Worm (Caenorhabditis elegans) whole organism, L2 larva: ENCODE results near the gene F49H12.3.
A peak's percentile ranks its signal among the peaks of the same experiment; 100 is the strongest.

Source experiments
- C34F6.9 ChIP-seq: fragments of 150-350 bp; optimal IDR thresholded peaks from 2 replicates; lab custom pipeline; 2014; ENCODE audit warnings: missing biosample characterization, missing genetic modification characterization
- F13H6.1 ChIP-seq: sonication (generic microtip); optimal IDR thresholded peaks from 2 replicates; lab custom pipeline; 2016; ENCODE audit warnings: missing genetic modification characterization, missing compliant biosample characterization
- Y55F3AM.14 ChIP-seq: fragments of 200-800 bp; sonication (Bioruptor generic); optimal IDR thresholded peaks from 2 replicates; lab custom pipeline; 2018; ENCODE audit warnings: mild to moderate bottlenecking, missing genetic modification characterization, missing compliant biosample characterization
- ZK546.5 ChIP-seq: sonication (generic microtip); optimal IDR thresholded peaks from 2 replicates; lab custom pipeline; 2017; ENCODE audit warnings: missing biosample characterization, missing genetic modification characterization
- aly-2 ChIP-seq: fragments of 150-350 bp; optimal IDR thresholded peaks from 2 replicates; lab custom pipeline; 2014; ENCODE audit warnings: missing biosample characterization, missing genetic modification characterization
- blmp-1 ChIP-seq: sonication (generic microtip); optimal IDR thresholded peaks from 2 replicates; lab custom pipeline; 2017; ENCODE audit warnings: missing genetic modification characterization, mild to moderate bottlenecking, missing compliant biosample characterization, antibody characterized with exemption, moderate library complexity; ENCODE audit not compliant: insufficient read depth
- crh-2 ChIP-seq: sonication (generic microtip); optimal IDR thresholded peaks from 2 replicates; lab custom pipeline; 2017; ENCODE audit warnings: missing biosample characterization, missing genetic modification characterization
- dmd-4 ChIP-seq: sonication (generic microtip); optimal IDR thresholded peaks from 2 replicates; lab custom pipeline; 2017; ENCODE audit warnings: missing biosample characterization, missing genetic modification characterization
- elt-1 ChIP-seq: fragments of 150-350 bp; optimal IDR thresholded peaks from 2 replicates; lab custom pipeline; 2014; ENCODE audit warnings: missing biosample characterization, missing genetic modification characterization
- elt-3 ChIP-seq: sonication (generic microtip); optimal IDR thresholded peaks from 2 replicates; lab custom pipeline; 2017; ENCODE audit warnings: missing biosample characterization, missing genetic modification characterization
- fos-1 ChIP-seq: fragments of 150-350 bp; optimal IDR thresholded peaks from 2 replicates; lab custom pipeline; 2014; ENCODE audit warnings: missing biosample characterization, missing genetic modification characterization
- gmeb-1 ChIP-seq: fragments of 150-350 bp; optimal IDR thresholded peaks from 2 replicates; lab custom pipeline; 2014; ENCODE audit warnings: missing biosample characterization, missing genetic modification characterization
- lin-11 ChIP-seq: fragments of 150-350 bp; sonication (generic microtip); optimal IDR thresholded peaks from 2 replicates; lab custom pipeline; 2014; ENCODE audit warnings: missing biosample characterization, missing genetic modification characterization, inconsistent platforms, mixed read lengths
- lin-13 ChIP-seq: fragments of 150-350 bp; optimal IDR thresholded peaks from 2 replicates; lab custom pipeline; 2014; ENCODE audit warnings: missing biosample characterization, missing genetic modification reagents, missing genetic modification characterization
- lin-39 ChIP-seq: fragments of 150-350 bp; optimal IDR thresholded peaks from 2 replicates; lab custom pipeline; 2014; ENCODE audit warnings: missing biosample characterization, missing genetic modification reagents, missing genetic modification characterization
- lsy-2 ChIP-seq, 2 experiments: fragments of 150-350 bp in 1 of 2; sonication (generic microtip) in 1 of 2; optimal IDR thresholded peaks; 2 replicates each; lab custom pipeline; 2014 to 2017; ENCODE audit warnings: missing biosample characterization in 2 of 2, missing genetic modification characterization in 2 of 2
- mab-5 ChIP-seq: fragments of 150-350 bp; optimal IDR thresholded peaks from 2 replicates; lab custom pipeline; 2014; ENCODE audit warnings: missing biosample characterization, missing genetic modification characterization
- mbf-1 ChIP-seq: sonication (generic microtip); optimal IDR thresholded peaks from 2 replicates; lab custom pipeline; 2017; ENCODE audit warnings: missing biosample characterization, missing genetic modification characterization
- mdl-1 ChIP-seq, 2 experiments: fragments of 150-350 bp in 1 of 2; sonication (generic microtip) in 1 of 2; optimal IDR thresholded peaks; 2 replicates each; lab custom pipeline; 2017; ENCODE audit warnings: missing biosample characterization in 2 of 2, missing genetic modification characterization in 2 of 2
- nhr-10 ChIP-seq: sonication (generic microtip); optimal IDR thresholded peaks from 2 replicates; lab custom pipeline; 2017; ENCODE audit warnings: missing biosample characterization, missing genetic modification characterization
- nhr-11 ChIP-seq: fragments of 150-350 bp; optimal IDR thresholded peaks from 2 replicates; lab custom pipeline; 2014; ENCODE audit warnings: missing biosample characterization, missing genetic modification characterization
- nhr-12 ChIP-seq: fragments of 150-350 bp; optimal IDR thresholded peaks from 2 replicates; lab custom pipeline; 2014; ENCODE audit warnings: missing biosample characterization, missing genetic modification characterization
- nhr-129 ChIP-seq: fragments of 150-350 bp; optimal IDR thresholded peaks from 2 replicates; lab custom pipeline; 2014; ENCODE audit warnings: missing biosample characterization, missing genetic modification characterization
- nhr-21 ChIP-seq: fragments of 150-350 bp; optimal IDR thresholded peaks from 2 replicates; lab custom pipeline; 2014; ENCODE audit warnings: missing biosample characterization, missing genetic modification characterization
- nhr-23 ChIP-seq: fragments of 150-350 bp; optimal IDR thresholded peaks from 2 replicates; lab custom pipeline; 2014; ENCODE audit warnings: missing biosample characterization, missing genetic modification reagents, missing genetic modification characterization
- nhr-25 ChIP-seq: fragments of 150-350 bp; sonication (generic microtip); optimal IDR thresholded peaks from 3 replicates; lab custom pipeline; 2014; ENCODE audit warnings: missing biosample characterization, missing genetic modification characterization
- nhr-6 ChIP-seq: fragments of 150-350 bp; optimal IDR thresholded peaks from 2 replicates; lab custom pipeline; 2014; ENCODE audit warnings: missing biosample characterization, missing genetic modification characterization
- peb-1 ChIP-seq: fragments of 150-350 bp; optimal IDR thresholded peaks from 2 replicates; lab custom pipeline; 2014; ENCODE audit warnings: missing biosample characterization, missing genetic modification characterization
- sma-3 ChIP-seq: sonication (generic microtip); optimal IDR thresholded peaks from 2 replicates; lab custom pipeline; 2016; ENCODE audit warnings: missing genetic modification reagents, missing genetic modification characterization, missing compliant biosample characterization
- sma-9 ChIP-seq, 2 experiments: fragments of 150-350 bp in 1 of 2; sonication (generic microtip) in 1 of 2; optimal IDR thresholded peaks; 2 replicates each; lab custom pipeline; 2014 to 2016; ENCODE audit warnings: missing genetic modification characterization in 2 of 2, mild to moderate bottlenecking in 1 of 2, missing biosample characterization in 1 of 2, missing compliant biosample characterization in 1 of 2, missing genetic modification reagents in 1 of 2, moderate library complexity in 1 of 2
- unc-62 ChIP-seq: fragments of 150-350 bp; optimal IDR thresholded peaks from 2 replicates; lab custom pipeline; 2014; ENCODE audit warnings: missing biosample characterization, missing genetic modification reagents, missing genetic modification characterization
- zag-1 ChIP-seq: fragments of 150-350 bp; optimal IDR thresholded peaks from 2 replicates; lab custom pipeline; 2014; ENCODE audit warnings: missing biosample characterization, missing genetic modification characterization
- ztf-1 ChIP-seq: fragments of 200-800 bp; sonication (Bioruptor generic); conservative IDR thresholded peaks from 2 replicates; pipeline ENCODE4 v1.3.6; 2022; ENCODE audit warnings: missing genetic modification characterization, missing compliant biosample characterization
- ztf-11 ChIP-seq: sonication (generic microtip); optimal IDR thresholded peaks from 2 replicates; lab custom pipeline; 2017; ENCODE audit warnings: missing biosample characterization, missing genetic modification characterization
- ztf-4 ChIP-seq: fragments of 150-350 bp; optimal IDR thresholded peaks from 2 replicates; lab custom pipeline; 2014; ENCODE audit warnings: missing biosample characterization, missing genetic modification characterization

F49H12.3 gene

DNA sequence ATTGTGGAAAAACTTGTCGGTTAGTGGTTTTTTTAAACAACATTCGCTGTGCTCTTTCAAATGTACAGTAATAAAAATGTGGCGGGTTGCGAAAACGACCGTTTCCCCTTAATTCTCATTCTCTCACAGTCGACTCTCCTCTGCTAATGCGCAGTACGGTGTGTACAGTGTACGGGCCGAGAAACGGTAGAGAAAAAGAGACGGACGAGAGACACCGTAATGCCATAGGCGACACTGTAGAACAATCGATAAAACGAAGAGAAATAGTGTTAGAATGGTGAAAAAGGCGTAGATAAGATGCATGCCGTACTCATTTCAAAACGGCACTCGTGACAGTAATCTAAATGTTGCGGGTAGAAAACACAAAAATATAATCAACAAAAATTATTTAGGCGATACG, 6.3 kb downstream of the F49H12.3 start:
- TF ChIP-seq fos-1 (tag; lab: Kevin White, UChicago), result peak; percentile 39
- no peak for TF ChIP-seq unc-62 (GFP tag; lab: Kevin White, UChicago)
- TF ChIP-seq F13H6.1 (tag; lab: Kevin White, UChicago), result peak; percentile 22
- TF ChIP-seq nhr-10 (tag; lab: Kevin White, UChicago), result no peak
- no peak for TF ChIP-seq zag-1 (tag; lab: Kevin White, UChicago)
- TF ChIP-seq nhr-25 (tag; lab: Kevin White, UChicago), result peak; percentile 33
- peak; percentile 54 for TF ChIP-seq nhr-129 (tag; lab: Kevin White, UChicago)
- TF ChIP-seq mbf-1 (tag; lab: Kevin White, UChicago), result no peak
- TF ChIP-seq C34F6.9, result peak; percentile 11
- TF ChIP-seq ztf-4 (tag; lab: Kevin White, UChicago), result no peak
- TF ChIP-seq lsy-2 (tag; optimal IDR thresholded peaks at IDR 0.05; lab: Kevin White, UChicago), result no peak
- no peak for TF ChIP-seq lin-13 (GFP tag; lab: Kevin White, UChicago)
- TF ChIP-seq Y55F3AM.14, result no peak
- TF ChIP-seq ztf-1 (GFP tag; lab: Robert Waterston, UW), result no peak
- TF ChIP-seq sma-9 (GFP tag; optimal IDR thresholded peaks at IDR 0.05; lab: Kevin White, UChicago), result peak; percentile 36
- no peak for TF ChIP-seq sma-9 (tag; optimal IDR thresholded peaks at IDR 0.05; lab: Kevin White, UChicago)
- peak; percentile 26 for TF ChIP-seq gmeb-1 (tag; lab: Kevin White, UChicago)
- no peak for TF ChIP-seq ZK546.5 (tag; lab: Kevin White, UChicago)
- TF ChIP-seq mdl-1 (tag; optimal IDR thresholded peaks at IDR 0.05; lab: Kevin White, UChicago), result no peak
- TF ChIP-seq crh-2 (tag; lab: Kevin White, UChicago), result peak; percentile 33
- TF ChIP-seq elt-3 (tag; lab: Kevin White, UChicago), result no peak
- TF ChIP-seq nhr-21 (tag; lab: Kevin White, UChicago), result no peak
- TF ChIP-seq nhr-6 (tag; lab: Kevin White, UChicago), result no peak
- TF ChIP-seq lin-39 (tag; lab: Kevin White, UChicago), result no peak

- TF ChIP-seq nhr-6 (tag; lab: Kevin White, UChicago), result no peak
- TF ChIP-seq elt-3 (tag; lab: Kevin White, UChicago), result no peak
- no peak for TF ChIP-seq aly-2 (tag; lab: Kevin White, UChicago)
- no peak for TF ChIP-seq lin-11 (tag; lab: Kevin White, UChicago)
- no peak for TF ChIP-seq sma-3 (GFP tag; lab: Kevin White, UChicago)
- no peak for TF ChIP-seq ZK546.5 (tag; lab: Kevin White, UChicago)
- no peak for TF ChIP-seq nhr-11 (tag; lab: Kevin White, UChicago)
- no peak for TF ChIP-seq nhr-21 (tag; lab: Kevin White, UChicago)
- no peak for TF ChIP-seq C34F6.9
- TF ChIP-seq crh-2 (tag; lab: Kevin White, UChicago), result no peak
- TF ChIP-seq peb-1, result no peak
- no peak for TF ChIP-seq nhr-23
Measured at ce11 chrX:2093169-2093568, 9.0 kb downstream of the F49H12.3 start, which contains the start of gene col-164. TSS of gene col-164 (plus strand) at chrX:2093469.

DNA sequence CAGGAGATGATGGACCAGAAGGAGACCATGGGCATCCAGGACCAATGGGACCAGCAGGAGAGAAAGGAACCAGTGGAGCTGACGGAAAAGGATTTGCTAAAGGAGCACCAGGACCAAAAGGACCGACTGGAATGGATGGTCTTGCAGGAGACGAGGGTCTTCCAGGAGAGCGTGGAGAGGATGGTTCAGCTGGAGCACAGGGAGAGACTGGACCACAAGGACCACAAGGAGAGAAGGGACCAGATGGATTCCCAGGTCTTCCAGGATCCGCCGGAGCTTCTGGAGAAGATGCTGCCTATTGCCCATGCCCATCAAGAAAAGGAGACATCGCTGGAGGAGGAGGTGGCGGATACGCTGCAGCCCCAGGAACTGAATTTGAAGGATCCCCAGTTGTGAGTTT, 9.9 kb downstream of the F49H12.3 start:
- TF ChIP-seq nhr-10 (tag; lab: Kevin White, UChicago) (no peak), ztf-1 (GFP tag; lab: Robert Waterston, UW) (no peak), mbf-1 (tag; lab: Kevin White, UChicago) (no peak), ZK546.5 (tag; lab: Kevin White, UChicago) (no peak), elt-1 (tag; lab: Kevin White, UChicago) (no peak), blmp-1 (no peak), dmd-4 (tag; lab: Kevin White, UChicago) (no peak), ztf-11 (no peak), nhr-21 (tag; lab: Kevin White, UChicago) (no peak)

DNA sequence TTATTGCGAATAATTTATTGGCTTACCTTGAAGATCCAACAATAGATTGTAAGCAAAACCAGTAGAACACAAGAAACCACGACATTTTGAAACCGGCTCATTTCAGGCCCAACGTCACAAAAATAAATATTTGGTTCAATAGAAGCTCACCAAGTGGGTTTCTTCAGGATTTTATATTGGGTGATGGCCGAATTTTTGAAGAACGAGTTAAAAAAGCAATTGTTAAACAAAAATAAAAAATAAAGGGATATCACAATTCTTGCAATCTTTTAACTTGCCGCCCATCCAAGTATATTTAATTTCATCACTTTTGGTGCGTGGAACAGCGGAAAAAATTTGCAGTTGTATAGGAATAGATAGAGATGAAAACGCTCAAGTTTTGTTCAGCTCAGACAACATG, 12.6 kb downstream of the F49H12.3 start, which contains the start of gene T21D9.2:
Gene T21D9.2, minus strand, starts transcription at position 101 of the 400 bp plus-strand sequence.
- no peak for TF ChIP-seq sma-9 (GFP tag; optimal IDR thresholded peaks at IDR 0.05; lab: Kevin White, UChicago)
- TF ChIP-seq sma-9 (tag; optimal IDR thresholded peaks at IDR 0.05; lab: Kevin White, UChicago), result no peak
- TF ChIP-seq nhr-25 (tag; lab: Kevin White, UChicago), result no peak
- TF ChIP-seq crh-2 (tag; lab: Kevin White, UChicago), result no peak
- no peak for TF ChIP-seq nhr-11 (tag; lab: Kevin White, UChicago)
- no peak for TF ChIP-seq nhr-12 (tag; lab: Kevin White, UChicago)
- no peak for TF ChIP-seq mab-5
